Worm (Caenorhabditis elegans) whole organism, L3 larva: ENCODE data around the gene Y75B8A.39.

Experiments
- ama-1 ChIP-seq: fragments of 150-350 bp; optimal IDR thresholded peaks from 2 replicates; lab custom pipeline; 2018
- ceh-82 ChIP-seq: fragments of 150-350 bp; optimal IDR thresholded peaks from 2 replicates; lab custom pipeline; 2014; ENCODE audit warnings: missing biosample characterization, missing genetic modification characterization
- elt-3 ChIP-seq, 3 experiments: fragments of 150-350 bp in 1 of 3; sonication (generic microtip) in 2 of 3; optimal IDR thresholded peaks; 2 replicates in 2 of 3; 4 replicates in 1 of 3; lab custom pipeline; 2014 to 2017; ENCODE audit warnings: missing biosample characterization in 3 of 3, missing genetic modification characterization in 3 of 3
- lsy-12 ChIP-seq: sonication (generic microtip); optimal IDR thresholded peaks from 2 replicates; lab custom pipeline; 2016; ENCODE audit warnings: mild to moderate bottlenecking, missing genetic modification characterization, missing compliant biosample characterization
- nhr-237 ChIP-seq: fragments of 150-350 bp; optimal IDR thresholded peaks from 2 replicates; lab custom pipeline; 2014; ENCODE audit warnings: missing biosample characterization, missing genetic modification characterization
- nhr-77 ChIP-seq: fragments of 150-350 bp; optimal IDR thresholded peaks from 2 replicates; lab custom pipeline; 2014; ENCODE audit warnings: missing biosample characterization, missing genetic modification characterization
- unc-39 ChIP-seq: sonication (generic microtip); optimal IDR thresholded peaks from 4 replicates; lab custom pipeline; 2017; ENCODE audit warnings: missing biosample characterization, missing genetic modification characterization

DNA sequence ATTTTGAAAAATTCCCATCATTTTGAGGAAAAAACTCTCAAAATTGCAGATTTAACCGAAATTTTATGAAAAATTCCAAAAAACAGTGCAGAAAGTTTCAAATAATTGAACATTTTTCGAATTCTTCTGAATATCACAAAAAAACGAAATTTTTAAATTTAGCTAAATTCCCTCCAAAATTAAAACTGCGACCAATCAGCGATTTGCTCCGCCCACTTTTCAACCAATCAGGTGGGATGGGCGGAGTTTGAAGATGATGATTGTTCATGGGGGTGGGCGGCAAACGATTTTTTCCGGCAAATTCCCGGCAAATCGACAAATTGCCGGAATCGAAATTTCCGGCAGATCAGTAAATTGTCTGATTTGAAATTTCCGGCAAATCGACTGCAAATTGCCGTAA, 21.3 kb downstream of the Y75B8A.39 start:
- TF ChIP-seq lsy-12 (tag; lab: Kevin White, UChicago) (no peak), nhr-237 (no peak), ama-1 (lab: Kevin White, UChicago) (no peak), ceh-82 (tag; lab: Kevin White, UChicago) (no peak), nhr-77 (tag; lab: Kevin White, UChicago) (no peak), unc-39 (no peak), elt-3 (tag; optimal IDR thresholded peaks at IDR 0.05; lab: Kevin White, UChicago) (no peak)
